Fruit fly (Drosophila melanogaster) whole organism, embryonic: Measurements from ENCODE around the gene CG42579.

Experiments used
- Abd-B ChIP-seq: fragments of 200-800 bp; sonication (Bioruptor generic); optimal IDR thresholded peaks from 2 replicates; lab custom pipeline; 2018; ENCODE audit warnings: missing biosample characterization, mild to moderate bottlenecking, missing genetic modification characterization, moderate library complexity
- Atf-2 ChIP-seq: fragments of 200-800 bp; sonication (Bioruptor generic); optimal IDR thresholded peaks from 2 replicates; lab custom pipeline; 2016; ENCODE audit warnings: missing biosample characterization, missing genetic modification characterization
- BtbVII ChIP-seq: fragments of 200-800 bp; sonication (Bioruptor generic); optimal IDR thresholded peaks from 3 replicates; lab custom pipeline; 2017; ENCODE audit warnings: missing biosample characterization, mild to moderate bottlenecking, missing genetic modification characterization
- CG10267 ChIP-seq: fragments of 200-800 bp; sonication (Bioruptor generic); optimal IDR thresholded peaks from 2 replicates; lab custom pipeline; 2018; ENCODE audit warnings: missing biosample characterization, mild to moderate bottlenecking, missing genetic modification characterization, moderate library complexity
- CG10565 ChIP-seq: fragments of 200-800 bp; sonication (Bioruptor generic); optimal IDR thresholded peaks from 3 replicates; lab custom pipeline; 2016; ENCODE audit warnings: missing biosample characterization, mild to moderate bottlenecking, missing genetic modification characterization
- CG12299 ChIP-seq: fragments of 200-800 bp; sonication (Bioruptor generic); optimal IDR thresholded peaks from 2 replicates; lab custom pipeline; 2018; ENCODE audit warnings: missing biosample characterization, mild to moderate bottlenecking, missing genetic modification characterization
- CG12744 ChIP-seq: fragments of 200-800 bp; sonication (Bioruptor generic); optimal IDR thresholded peaks from 2 replicates; lab custom pipeline; 2016; ENCODE audit warnings: missing biosample characterization, missing genetic modification characterization
- CG13296 ChIP-seq: fragments of 200-800 bp; sonication (Bioruptor generic); optimal IDR thresholded peaks from 3 replicates; lab custom pipeline; 2018; ENCODE audit warnings: missing biosample characterization, mild to moderate bottlenecking, missing genetic modification characterization
- CG14860 ChIP-seq: fragments of 200-800 bp; sonication (Bioruptor generic); IDR thresholded peaks from 3 replicates; pipeline ENCODE4 v1.3.6; 2022; ENCODE audit warnings: missing biosample characterization, missing genetic modification characterization; ENCODE audit not compliant: partially characterized antibody
- CG1603 ChIP-seq: fragments of 200-800 bp; sonication (Bioruptor generic); optimal IDR thresholded peaks from 2 replicates; lab custom pipeline; 2019; ENCODE audit warnings: missing biosample characterization, mild to moderate bottlenecking, missing genetic modification characterization, moderate library complexity
- CG17361 ChIP-seq: fragments of 200-800 bp; sonication (Bioruptor generic); IDR thresholded peaks from 3 replicates; pipeline ENCODE4 v1.3.6; 2022; ENCODE audit warnings: missing biosample characterization, missing genetic modification characterization
- CG18262 ChIP-seq: fragments of 200-800 bp; optimal IDR thresholded peaks from 3 replicates; lab custom pipeline; 2019; ENCODE audit warnings: missing biosample characterization, mild to moderate bottlenecking, missing genetic modification characterization, moderate library complexity
- CG18619 ChIP-seq: fragments of 200-800 bp; sonication (Bioruptor generic); optimal IDR thresholded peaks from 3 replicates; lab custom pipeline; 2017; ENCODE audit warnings: missing biosample characterization, mild to moderate bottlenecking, missing genetic modification characterization
- CG30403 ChIP-seq: fragments of 200-800 bp; sonication (Bioruptor generic); optimal IDR thresholded peaks from 3 replicates; lab custom pipeline; 2016; ENCODE audit warnings: missing biosample characterization, missing genetic modification characterization
- CG32772 ChIP-seq: fragments of 200-800 bp; sonication (Bioruptor generic); IDR thresholded peaks from 2 replicates; pipeline ENCODE4 v1.3.6; 2022; ENCODE audit warnings: missing biosample characterization, missing genetic modification characterization
- CG33557 ChIP-seq: fragments of 200-800 bp; sonication (Bioruptor generic); optimal IDR thresholded peaks from 2 replicates; lab custom pipeline; 2019; ENCODE audit warnings: missing biosample characterization, mild to moderate bottlenecking, missing genetic modification characterization, moderate library complexity
- CG7271 ChIP-seq: fragments of 200-800 bp; sonication (Bioruptor generic); optimal IDR thresholded peaks from 2 replicates; lab custom pipeline; 2018; ENCODE audit warnings: missing biosample characterization, mild to moderate bottlenecking, missing genetic modification characterization, moderate library complexity
- CG8478 ChIP-seq: fragments of >200 bp; optimal IDR thresholded peaks from 2 replicates; lab custom pipeline; 2018
- Dip2 ChIP-seq: fragments of 200-800 bp; sonication (Bioruptor generic); IDR thresholded peaks from 2 replicates; pipeline ENCODE4 v1.3.6; 2022; ENCODE audit warnings: missing biosample characterization, missing genetic modification characterization
- Dp ChIP-seq: fragments of 200-800 bp; sonication (Bioruptor generic); optimal IDR thresholded peaks from 2 replicates; lab custom pipeline; 2018; ENCODE audit warnings: missing biosample characterization, mild to moderate bottlenecking, missing genetic modification characterization, moderate library complexity
- Dref ChIP-seq: fragments of 200-800 bp; sonication (Bioruptor generic); IDR thresholded peaks from 2 replicates; pipeline ENCODE4 v1.3.6; 2022; ENCODE audit warnings: missing biosample characterization, missing genetic modification characterization
- Fer1 ChIP-seq: fragments of 200-800 bp; sonication (Bioruptor generic); optimal IDR thresholded peaks from 2 replicates; lab custom pipeline; 2017; ENCODE audit warnings: missing biosample characterization, mild to moderate bottlenecking, missing genetic modification characterization
- Gug ChIP-seq: fragments of 200-800 bp; sonication (Bioruptor generic); IDR thresholded peaks from 4 replicates; pipeline ENCODE4 v1.3.6; 2022; ENCODE audit warnings: missing biosample characterization, missing genetic modification characterization
- H15 ChIP-seq: fragments of 200-800 bp; sonication (Bioruptor generic); IDR thresholded peaks from 3 replicates; pipeline ENCODE4 v1.3.6; 2022; ENCODE audit warnings: missing biosample characterization, missing genetic modification characterization
- HLHmδ ChIP-seq: fragments of 200-800 bp; sonication (Bioruptor generic); optimal IDR thresholded peaks from 2 replicates; lab custom pipeline; 2018; ENCODE audit warnings: missing biosample characterization, mild to moderate bottlenecking, missing genetic modification characterization, moderate library complexity
- Myb ChIP-seq: fragments of 200-800 bp; sonication (Bioruptor generic); optimal IDR thresholded peaks from 2 replicates; lab custom pipeline; 2016; ENCODE audit warnings: missing biosample characterization, missing genetic modification characterization
- Nf-YB ChIP-seq: fragments of 200-800 bp; sonication (Bioruptor generic); optimal IDR thresholded peaks from 3 replicates; lab custom pipeline; 2019; ENCODE audit warnings: missing biosample characterization, mild to moderate bottlenecking, missing genetic modification characterization, moderate library complexity
- Scr ChIP-seq: fragments of 200-800 bp; sonication (Bioruptor generic); IDR thresholded peaks from 2 replicates; pipeline ENCODE4 v1.3.6; 2022; ENCODE audit warnings: missing biosample characterization, missing genetic modification characterization; ENCODE audit not compliant: partially characterized antibody
- Spps ChIP-seq: fragments of 200-800 bp; sonication (Bioruptor generic); optimal IDR thresholded peaks from 2 replicates; lab custom pipeline; 2018; ENCODE audit warnings: missing biosample characterization, mild to moderate bottlenecking, missing genetic modification characterization
- Stat92E ChIP-seq, 3 experiments: fragments of >200 bp in 2 of 3; fragments of 200-800 bp in 1 of 3; sonication (Bioruptor generic) in 1 of 3; optimal IDR thresholded peaks; 2 replicates each; lab custom pipeline; 2017 to 2019; ENCODE audit warnings: missing biosample characterization in 3 of 3, missing genetic modification characterization in 3 of 3, mild to moderate bottlenecking in 1 of 3, moderate library complexity in 1 of 3
- Vsx1 ChIP-seq: fragments of 200-800 bp; sonication (Bioruptor generic); optimal IDR thresholded peaks from 2 replicates; lab custom pipeline; 2017; ENCODE audit warnings: missing biosample characterization, mild to moderate bottlenecking, missing genetic modification characterization, missing genetic modification reagents
- YL-1 ChIP-seq: fragments of 200-800 bp; sonication (Bioruptor generic); optimal IDR thresholded peaks from 3 replicates; lab custom pipeline; 2017; ENCODE audit warnings: missing biosample characterization, mild to moderate bottlenecking, missing genetic modification characterization
- ac ChIP-seq: fragments of 200-800 bp; sonication (Bioruptor generic); optimal IDR thresholded peaks from 3 replicates; lab custom pipeline; 2017; ENCODE audit warnings: missing biosample characterization, mild to moderate bottlenecking, missing genetic modification characterization
- al ChIP-seq: fragments of 200-800 bp; sonication (Bioruptor generic); IDR thresholded peaks from 2 replicates; pipeline ENCODE4 v1.3.6; 2022; ENCODE audit warnings: missing biosample characterization, missing genetic modification characterization
- ato ChIP-seq: fragments of 200-800 bp; sonication (Bioruptor generic); IDR thresholded peaks from 2 replicates; pipeline ENCODE4 v1.3.6; 2022; ENCODE audit warnings: missing biosample characterization, missing genetic modification characterization; ENCODE audit not compliant: partially characterized antibody
- chm ChIP-seq: fragments of 200-800 bp; sonication (Bioruptor generic); IDR thresholded peaks from 2 replicates; pipeline ENCODE4 v1.3.6; 2022; ENCODE audit warnings: missing biosample characterization, missing genetic modification characterization
- ci ChIP-seq: fragments of 200-800 bp; sonication (Bioruptor generic); IDR thresholded peaks from 3 replicates; pipeline ENCODE4 v1.3.6; 2022; ENCODE audit warnings: missing biosample characterization, missing genetic modification characterization
- crc ChIP-seq: fragments of 200-800 bp; sonication (Bioruptor generic); optimal IDR thresholded peaks from 2 replicates; lab custom pipeline; 2016; ENCODE audit warnings: missing biosample characterization, missing genetic modification characterization
- dan ChIP-seq: fragments of 200-800 bp; sonication (Bioruptor generic); IDR thresholded peaks from 2 replicates; pipeline ENCODE4 v1.3.6; 2022; ENCODE audit warnings: missing biosample characterization, missing genetic modification characterization
- en ChIP-seq: fragments of 200-800 bp; sonication (Bioruptor generic); optimal IDR thresholded peaks from 2 replicates; lab custom pipeline; 2016; ENCODE audit warnings: missing biosample characterization, missing genetic modification characterization
- gce ChIP-seq: fragments of 200-800 bp; sonication (Bioruptor generic); IDR thresholded peaks from 3 replicates; pipeline ENCODE4 v1.3.6; 2022; ENCODE audit warnings: missing biosample characterization, missing genetic modification characterization
- grn ChIP-seq: fragments of 200-800 bp; sonication (Bioruptor generic); optimal IDR thresholded peaks from 3 replicates; lab custom pipeline; 2017; ENCODE audit warnings: missing biosample characterization, missing genetic modification characterization
- hbn ChIP-seq: fragments of 200-800 bp; sonication (Bioruptor generic); IDR thresholded peaks from 2 replicates; pipeline ENCODE4 v1.3.6; 2022; ENCODE audit warnings: missing biosample characterization, missing genetic modification characterization; ENCODE audit not compliant: partially characterized antibody
- kni ChIP-seq: fragments of 200-800 bp; sonication (Bioruptor generic); optimal IDR thresholded peaks from 3 replicates; lab custom pipeline; 2017; ENCODE audit warnings: mild to moderate bottlenecking, missing biosample characterization, missing genetic modification reagents, missing genetic modification characterization
- lmd ChIP-seq: fragments of 200-800 bp; sonication (Bioruptor generic); IDR thresholded peaks from 2 replicates; pipeline ENCODE4 v1.3.6; 2022; ENCODE audit warnings: missing biosample characterization, missing genetic modification characterization
- lola ChIP-seq, 3 experiments: fragments of >200 bp in 2 of 3; fragments of 200-800 bp in 1 of 3; sonication (Bioruptor generic) in 1 of 3; optimal IDR thresholded peaks; 2 replicates each; lab custom pipeline; 2017 to 2019; ENCODE audit warnings: missing biosample characterization in 3 of 3, missing genetic modification characterization in 3 of 3, mild to moderate bottlenecking in 1 of 3, moderate library complexity in 1 of 3
- nau ChIP-seq: fragments of 200-800 bp; sonication (Bioruptor generic); optimal IDR thresholded peaks from 3 replicates; lab custom pipeline; 2017; ENCODE audit warnings: missing biosample characterization, mild to moderate bottlenecking, missing genetic modification characterization, missing genetic modification reagents
- pfk ChIP-seq: fragments of 200-800 bp; sonication (Bioruptor generic); optimal IDR thresholded peaks from 2 replicates; lab custom pipeline; 2018; ENCODE audit warnings: missing biosample characterization, mild to moderate bottlenecking, missing genetic modification characterization, moderate library complexity
- repo ChIP-seq: fragments of 200-800 bp; sonication (Bioruptor generic); optimal IDR thresholded peaks from 2 replicates; lab custom pipeline; 2016; ENCODE audit warnings: missing biosample characterization, missing genetic modification characterization
- tll ChIP-seq, 2 experiments: fragments of 200-800 bp in 1 of 2; fragments of >200 bp in 1 of 2; sonication (Bioruptor generic) in 1 of 2; optimal IDR thresholded peaks; 2 replicates each; lab custom pipeline; 2017 to 2019; ENCODE audit warnings: missing biosample characterization in 2 of 2, missing genetic modification characterization in 2 of 2, mild to moderate bottlenecking in 1 of 2, moderate library complexity in 1 of 2
- wor ChIP-seq: fragments of 200-800 bp; sonication (Bioruptor generic); IDR thresholded peaks from 2 replicates; pipeline ENCODE4 v1.3.6; 2022; ENCODE audit warnings: missing biosample characterization, missing genetic modification characterization

The CG42579 gene

dm6 chrX:20505897-20506296, 21.5 kb upstream of the CG42579 start (continued):
- TF ChIP-seq CG14860 (GFP tag; lab: Robert Waterston, UW) (no peak), BtbVII (no peak), CG10267 (tag; lab: Kevin White, UChicago) (no peak), Atf-2 (GFP tag; lab: Kevin White, UChicago) (no peak), CG30403 (GFP tag; lab: Kevin White, UChicago) (no peak), Stat92E (GFP tag; optimal IDR thresholded peaks at IDR 0.05; lab: Kevin White, UChicago) (no peak), ato (GFP tag; lab: Robert Waterston, UW) (no peak), ci (GFP tag; lab: Robert Waterston, UW) (peak; percentile 81), CG12744 (GFP tag; lab: Kevin White, UChicago) (no peak), CG18619 (GFP tag; lab: Kevin White, UChicago) (peak; percentile 50), en (no peak), pfk (no peak), YL-1 (GFP tag; lab: Kevin White, UChicago) (no peak), hbn (GFP tag; lab: Robert Waterston, UW) (no peak), CG33557 (GFP tag; lab: Kevin White, UChicago) (no peak), crc (GFP tag; lab: Kevin White, UChicago) (no peak), gce (GFP tag; lab: Robert Waterston, UW) (peak; percentile 65; the same call in 1 of the 3 replicates), grn (peak; percentile 3), nau (peak; percentile 45), dan (GFP tag; lab: Robert Waterston, UW) (no peak), CG1603 (peak; percentile 37), Nf-YB (no peak), wor (GFP tag; lab: Robert Waterston, UW) (no peak), Dp (GFP tag; lab: Kevin White, UChicago) (no peak), tll (GFP tag; optimal IDR thresholded peaks at IDR 0.05; lab: Kevin White, UChicago) (no peak), Dip2 (no peak), lmd (no peak), CG13296 (GFP tag; lab: Kevin White, UChicago) (peak; percentile 24), CG10565 (no peak), CG12299 (tag; lab: Kevin White, UChicago) (no peak), Dref (no peak), chm (GFP tag; lab: Robert Waterston, UW) (no peak), repo (GFP tag; lab: Kevin White, UChicago) (no peak), Fer1 (GFP tag; lab: Kevin White, UChicago) (no peak), ac (no peak), HLHmδ (GFP tag; lab: Kevin White, UChicago) (no peak), al (no peak), lola (GFP tag; optimal IDR thresholded peaks at IDR 0.05; lab: Kevin White, UChicago) (no peak), Scr (GFP tag; lab: Robert Waterston, UW) (no peak), kni (GFP tag; lab: Kevin White, UChicago) (no peak), CG8478 (no peak), CG17361 (GFP tag; lab: Robert Waterston, UW) (0 out of 3 replicates have a peak, but pooled peaks have one; percentile 14), CG32772 (GFP tag; lab: Robert Waterston, UW) (no peak), CG7271 (tag; lab: Kevin White, UChicago) (peak; percentile 22), H15 (no peak), CG18262 (tag; lab: Kevin White, UChicago) (peak; percentile 3), Gug (GFP tag; lab: Robert Waterston, UW) (no peak), Myb (GFP tag; lab: Kevin White, UChicago) (no peak), Abd-B (GFP tag; lab: Kevin White, UChicago) (no peak), Vsx1 (GFP tag; lab: Kevin White, UChicago) (peak; percentile 63), Spps (tag; lab: Kevin White, UChicago) (no peak)
